Fruit fly (Drosophila melanogaster) whole organism, embryonic: ENCODE measurements around the gene Ctr1A.

Experiments used
- Adf1 ChIP-seq: fragments of 200-800 bp; sonication (Bioruptor generic); IDR thresholded peaks from 2 replicates; pipeline ENCODE4 v1.3.6; 2022; ENCODE audit warnings: missing biosample characterization, missing genetic modification characterization
- B-H2 ChIP-seq: fragments of 200-800 bp; sonication (Bioruptor generic); optimal IDR thresholded peaks from 2 replicates; lab custom pipeline; 2018; ENCODE audit warnings: missing biosample characterization, mild to moderate bottlenecking, missing genetic modification characterization
- CG13287 ChIP-seq: fragments of 200-800 bp; sonication (Bioruptor generic); IDR thresholded peaks from 2 replicates; pipeline ENCODE4 v1.3.6; 2022; ENCODE audit warnings: missing biosample characterization, missing genetic modification characterization; ENCODE audit not compliant: partially characterized antibody
- CG13424 ChIP-seq: fragments of 200-800 bp; sonication (Bioruptor generic); optimal IDR thresholded peaks from 2 replicates; lab custom pipeline; 2019; ENCODE audit warnings: missing biosample characterization, mild to moderate bottlenecking, missing genetic modification characterization, moderate library complexity
- CG15479 ChIP-seq: fragments of 200-800 bp; sonication (Bioruptor generic); optimal IDR thresholded peaks from 3 replicates; lab custom pipeline; 2019; ENCODE audit warnings: missing biosample characterization, mild to moderate bottlenecking, missing genetic modification characterization, moderate library complexity
- CG1603 ChIP-seq: fragments of 200-800 bp; sonication (Bioruptor generic); optimal IDR thresholded peaks from 2 replicates; lab custom pipeline; 2019; ENCODE audit warnings: missing biosample characterization, mild to moderate bottlenecking, missing genetic modification characterization, moderate library complexity
- CG18599 ChIP-seq: fragments of 200-800 bp; sonication (Bioruptor generic); optimal IDR thresholded peaks from 3 replicates; lab custom pipeline; 2017; ENCODE audit warnings: missing biosample characterization, missing genetic modification characterization, mild to moderate bottlenecking, moderate library complexity, missing genetic modification reagents
- CG2120 ChIP-seq: fragments of 200-800 bp; sonication (Bioruptor generic); optimal IDR thresholded peaks from 3 replicates; lab custom pipeline; 2016; ENCODE audit warnings: missing biosample characterization, missing genetic modification characterization
- CG2678 ChIP-seq: fragments of 200-800 bp; sonication (Bioruptor generic); optimal IDR thresholded peaks from 3 replicates; lab custom pipeline; 2019; ENCODE audit warnings: missing biosample characterization, mild to moderate bottlenecking, missing genetic modification characterization, moderate library complexity
- CG2712 ChIP-seq: fragments of 200-800 bp; optimal IDR thresholded peaks from 3 replicates; lab custom pipeline; 2019; ENCODE audit warnings: missing biosample characterization, mild to moderate bottlenecking, missing genetic modification characterization, moderate library complexity
- CG31441 ChIP-seq: fragments of 200-800 bp; sonication (Bioruptor generic); IDR thresholded peaks from 2 replicates; pipeline ENCODE4 v1.3.6; 2022; ENCODE audit warnings: missing biosample characterization, missing genetic modification characterization
- CG4404 ChIP-seq: fragments of 200-800 bp; sonication (Bioruptor generic); IDR thresholded peaks from 2 replicates; pipeline ENCODE4 v1.3.6; 2022; ENCODE audit warnings: missing biosample characterization, missing genetic modification characterization
- CG4424 ChIP-seq: fragments of 200-800 bp; sonication (Bioruptor generic); optimal IDR thresholded peaks from 3 replicates; lab custom pipeline; 2016; ENCODE audit warnings: missing biosample characterization, missing genetic modification characterization
- CG5180 ChIP-seq: fragments of 200-800 bp; sonication (Bioruptor generic); optimal IDR thresholded peaks from 3 replicates; lab custom pipeline; 2017; ENCODE audit warnings: missing biosample characterization, missing genetic modification characterization, mild to moderate bottlenecking, moderate library complexity, missing genetic modification reagents
- CG7839 ChIP-seq: fragments of 200-800 bp; sonication (Bioruptor generic); optimal IDR thresholded peaks from 3 replicates; lab custom pipeline; 2018; ENCODE audit warnings: missing biosample characterization, mild to moderate bottlenecking, missing genetic modification characterization, moderate library complexity
- CG8388 ChIP-seq: fragments of 200-800 bp; sonication (Bioruptor generic); optimal IDR thresholded peaks from 2 replicates; lab custom pipeline; 2019; ENCODE audit warnings: missing biosample characterization, mild to moderate bottlenecking, missing genetic modification characterization, moderate library complexity
- CG9215 ChIP-seq: fragments of 200-800 bp; sonication (Bioruptor generic); IDR thresholded peaks from 2 replicates; pipeline ENCODE4 v1.3.6; 2022; ENCODE audit warnings: missing biosample characterization, missing genetic modification characterization
- CoRest ChIP-seq: fragments of 200-800 bp; sonication (Bioruptor generic); optimal IDR thresholded peaks from 3 replicates; lab custom pipeline; 2018; ENCODE audit warnings: missing biosample characterization, mild to moderate bottlenecking, missing genetic modification characterization, moderate library complexity
- D19A ChIP-seq: fragments of 200-800 bp; optimal IDR thresholded peaks from 3 replicates; lab custom pipeline; 2019; ENCODE audit warnings: missing biosample characterization, mild to moderate bottlenecking, missing genetic modification characterization, moderate library complexity
- Doc3 ChIP-seq: fragments of 200-800 bp; sonication (Bioruptor generic); IDR thresholded peaks from 3 replicates; pipeline ENCODE4 v1.3.6; 2022; ENCODE audit warnings: missing biosample characterization, missing genetic modification characterization; ENCODE audit not compliant: partially characterized antibody
- Eip74EF ChIP-seq, 2 experiments: fragments of 200-800 bp in 1 of 2; fragments of >200 bp in 1 of 2; sonication (Bioruptor generic) in 1 of 2; optimal IDR thresholded peaks; 2 replicates each; lab custom pipeline; 2017 to 2019; ENCODE audit warnings: missing biosample characterization in 2 of 2, missing genetic modification characterization in 2 of 2, mild to moderate bottlenecking in 1 of 2, moderate library complexity in 1 of 2
- Hand ChIP-seq: fragments of 200-800 bp; sonication (Bioruptor generic); optimal IDR thresholded peaks from 2 replicates; lab custom pipeline; 2017; ENCODE audit warnings: mild to moderate bottlenecking, missing biosample characterization, missing genetic modification reagents, missing genetic modification characterization
- Hey ChIP-seq: fragments of 200-800 bp; sonication (Bioruptor generic); optimal IDR thresholded peaks from 3 replicates; lab custom pipeline; 2018; ENCODE audit warnings: missing biosample characterization, mild to moderate bottlenecking, missing genetic modification characterization
- Hmr ChIP-seq: fragments of 200-800 bp; sonication (Bioruptor generic); optimal IDR thresholded peaks from 3 replicates; lab custom pipeline; 2017; ENCODE audit warnings: mild to moderate bottlenecking, missing biosample characterization, missing genetic modification reagents, missing genetic modification characterization
- Med ChIP-seq: fragments of 200-800 bp; sonication (Bioruptor generic); peaks from one replicate; lab custom pipeline; 2016; ENCODE audit warnings: missing biosample characterization, missing genetic modification characterization, mild to moderate bottlenecking, inconsistent platforms, moderate library complexity
- NfI ChIP-seq: fragments of 200-800 bp; sonication (Bioruptor generic); optimal IDR thresholded peaks from 3 replicates; lab custom pipeline; 2018; ENCODE audit warnings: missing biosample characterization, mild to moderate bottlenecking, missing genetic modification characterization, moderate library complexity
- Scr ChIP-seq: fragments of 200-800 bp; sonication (Bioruptor generic); IDR thresholded peaks from 2 replicates; pipeline ENCODE4 v1.3.6; 2022; ENCODE audit warnings: missing biosample characterization, missing genetic modification characterization; ENCODE audit not compliant: partially characterized antibody
- Sox100B ChIP-seq: fragments of 200-800 bp; sonication (Bioruptor generic); optimal IDR thresholded peaks from 3 replicates; lab custom pipeline; 2018; ENCODE audit warnings: missing biosample characterization, mild to moderate bottlenecking, missing genetic modification characterization
- Spps ChIP-seq: fragments of 200-800 bp; sonication (Bioruptor generic); optimal IDR thresholded peaks from 2 replicates; lab custom pipeline; 2018; ENCODE audit warnings: missing biosample characterization, mild to moderate bottlenecking, missing genetic modification characterization
- Xbp1 ChIP-seq: fragments of 200-800 bp; sonication (Bioruptor generic); optimal IDR thresholded peaks from 3 replicates; lab custom pipeline; 2016; ENCODE audit warnings: missing biosample characterization, mild to moderate bottlenecking, missing genetic modification characterization
- cwo ChIP-seq: fragments of 200-800 bp; sonication (Bioruptor generic); optimal IDR thresholded peaks from 3 replicates; lab custom pipeline; 2017; ENCODE audit warnings: missing biosample characterization, missing genetic modification characterization, mild to moderate bottlenecking, moderate library complexity, missing genetic modification reagents
- dm ChIP-seq: fragments of 200-800 bp; sonication (Bioruptor generic); optimal IDR thresholded peaks from 3 replicates; lab custom pipeline; 2016; ENCODE audit warnings: missing biosample characterization, missing genetic modification characterization
- dmrt99B ChIP-seq: fragments of 200-800 bp; sonication (Bioruptor generic); optimal IDR thresholded peaks from 2 replicates; lab custom pipeline; 2018; ENCODE audit warnings: missing biosample characterization, mild to moderate bottlenecking, missing genetic modification characterization, moderate library complexity
- eve ChIP-seq, 2 experiments: fragments of >200 bp; optimal IDR thresholded peaks; 2 replicates each; lab custom pipeline; 2017; ENCODE audit warnings: missing biosample characterization in 2 of 2, missing genetic modification characterization in 2 of 2
- gem ChIP-seq: fragments of 200-800 bp; sonication (Bioruptor generic); optimal IDR thresholded peaks from 2 replicates; lab custom pipeline; 2019; ENCODE audit warnings: missing biosample characterization, mild to moderate bottlenecking, missing genetic modification characterization, moderate library complexity
- grn ChIP-seq: fragments of 200-800 bp; sonication (Bioruptor generic); optimal IDR thresholded peaks from 3 replicates; lab custom pipeline; 2017; ENCODE audit warnings: missing biosample characterization, missing genetic modification characterization
- knrl ChIP-seq: fragments of 200-800 bp; sonication (Bioruptor generic); IDR thresholded peaks from 3 replicates; pipeline ENCODE4 v1.3.6; 2022; ENCODE audit warnings: missing biosample characterization, missing genetic modification characterization; ENCODE audit not compliant: partially characterized antibody
- lmd ChIP-seq: fragments of 200-800 bp; sonication (Bioruptor generic); IDR thresholded peaks from 2 replicates; pipeline ENCODE4 v1.3.6; 2022; ENCODE audit warnings: missing biosample characterization, missing genetic modification characterization
- odd ChIP-seq: fragments of 200-800 bp; sonication (Bioruptor generic); optimal IDR thresholded peaks from 2 replicates; lab custom pipeline; 2017; ENCODE audit warnings: missing biosample characterization, mild to moderate bottlenecking, missing genetic modification characterization
- otp ChIP-seq: fragments of 200-800 bp; sonication (Bioruptor generic); IDR thresholded peaks from 3 replicates; pipeline ENCODE4, ENCODE4 v1.3.6; 2022; ENCODE audit warnings: missing biosample characterization, missing genetic modification characterization
- prd ChIP-seq, 3 experiments: fragments of >200 bp in 2 of 3; fragments of 200-800 bp in 1 of 3; sonication (Bioruptor generic) in 1 of 3; optimal IDR thresholded peaks in 2 of 3; IDR thresholded peaks in 1 of 3; 2 replicates in 2 of 3; 3 replicates in 1 of 3; pipeline versions ENCODE4 v1.3.6 to Lab custom; 2017 to 2022; ENCODE audit warnings: missing biosample characterization in 1 of 3, missing genetic modification characterization in 1 of 3
- sens ChIP-seq: fragments of 200-800 bp; sonication (Bioruptor generic); peaks from one replicate; lab custom pipeline; 2016; ENCODE audit warnings: missing biosample characterization, missing genetic modification characterization
- shn ChIP-seq: fragments of 200-800 bp; sonication (Bioruptor generic); optimal IDR thresholded peaks from 3 replicates; lab custom pipeline; 2016; ENCODE audit warnings: missing biosample characterization, missing genetic modification characterization
- twi ChIP-seq: fragments of 200-800 bp; optimal IDR thresholded peaks from 2 replicates; lab custom pipeline; 2019; ENCODE audit warnings: missing biosample characterization, mild to moderate bottlenecking, missing genetic modification characterization, moderate library complexity
- unpg ChIP-seq: fragments of 200-800 bp; sonication (Bioruptor generic); optimal IDR thresholded peaks from 3 replicates; lab custom pipeline; 2018; ENCODE audit warnings: missing biosample characterization, mild to moderate bottlenecking, missing genetic modification characterization, moderate library complexity

Ctr1A gene

dm6 chrX:6656626-6657558 is 4.6 kb upstream of the Ctr1A start (continued):
- TF ChIP-seq Hey (tag; lab: Kevin White, UChicago) (no peak), Xbp1 (GFP tag; lab: Kevin White, UChicago) (no peak), Hmr (GFP tag; lab: Kevin White, UChicago) (peak; percentile 69), prd (optimal IDR thresholded peaks at IDR 0.05; lab: Kevin White, UChicago) (no peak), prd (GFP tag; IDR thresholded peaks at IDR 0.05; lab: Robert Waterston, UW) (0 out of 3 replicates have a peak, but pooled peaks have one; percentile 7), cwo (GFP tag; lab: Kevin White, UChicago) (peak; percentile 52), B-H2 (GFP tag; lab: Kevin White, UChicago) (peak; percentile 69), CG9215 (0 out of 2 replicates have a peak, but pooled peaks have one; percentile 13), Eip74EF (GFP tag; optimal IDR thresholded peaks at IDR 0.05; lab: Kevin White, UChicago) (peak in 1 of 2 experiments; percentile 63), NfI (GFP tag; lab: Kevin White, UChicago) (peak; percentile 31), CG5180 (GFP tag; lab: Kevin White, UChicago) (peak; percentile 11), eve (GFP tag; optimal IDR thresholded peaks at IDR 0.05; lab: Kevin White, UChicago) (no peak), D19A (tag; lab: Kevin White, UChicago) (peak; percentile 42), gem (tag; lab: Kevin White, UChicago) (peak; percentile 66), CG18599 (GFP tag; lab: Kevin White, UChicago) (peak; percentile 78), Adf1 (GFP tag; lab: Robert Waterston, UW) (peak; percentile 18; the same call in 1 of the 2 replicates), dmrt99B (peak; percentile 49), Spps (tag; lab: Kevin White, UChicago) (no peak), shn (no peak), CG1603 (tag; lab: Kevin White, UChicago) (peak; percentile 30), CG31441 (GFP tag; lab: Robert Waterston, UW) (peak; percentile 57; the same call in 1 of the 2 replicates), sens (GFP tag; lab: Kevin White, UChicago) (peak; percentile 31), CoRest (tag; lab: Kevin White, UChicago) (peak; percentile 51), twi (tag; lab: Kevin White, UChicago) (peak; percentile 24), unpg (GFP tag; lab: Kevin White, UChicago) (peak; percentile 56), CG8388 (GFP tag; lab: Kevin White, UChicago) (peak; percentile 37), Hand (GFP tag; lab: Kevin White, UChicago) (peak; percentile 71), CG13424 (tag; lab: Kevin White, UChicago) (peak; percentile 63), Scr (GFP tag; lab: Robert Waterston, UW) (peak; percentile 15; the same call in 1 of the 2 replicates), CG13287 (GFP tag; lab: Robert Waterston, UW) (peak; percentile 48), lmd (GFP tag; lab: Robert Waterston, UW) (peak; percentile 49; the same call in 1 of the 2 replicates), grn (GFP tag; lab: Kevin White, UChicago) (peak; percentile 15), Sox100B (peak; percentile 22), CG7839 (peak; percentile 61), CG4404 (GFP tag; lab: Robert Waterston, UW) (0 out of 2 replicates have a peak, but pooled peaks have one; percentile 6), Med (GFP tag; lab: Kevin White, UChicago) (peak; percentile 21), Doc3 (GFP tag; lab: Robert Waterston, UW) (no peak), CG2712 (tag; lab: Kevin White, UChicago) (peak; percentile 58), otp (GFP tag; lab: Robert Waterston, UW) (no peak), odd (GFP tag; lab: Kevin White, UChicago) (peak; percentile 36), knrl (GFP tag; lab: Robert Waterston, UW) (no peak), CG2120 (peak; percentile 33), CG2678 (tag; lab: Kevin White, UChicago) (peak; percentile 75), CG15479 (peak; percentile 53), CG4424 (GFP tag; lab: Kevin White, UChicago) (peak; percentile 21), dm (no peak)
